Fruit fly (Drosophila melanogaster): Measurements from ENCODE around the gene CG9109.

- TF ChIP-seq CG10348 (GFP tag; IDR thresholded peaks at IDR 0.05) (no peak), rn (GFP tag; IDR thresholded peaks at IDR 0.05) (no peak), Snoo (tag; optimal IDR thresholded peaks at IDR 0.05) (no peak), CG13204 (GFP tag; optimal IDR thresholded peaks at IDR 0.05) (peak; percentile 87), D1 (tag; optimal IDR thresholded peaks at IDR 0.05) (no peak), CG8301 (tag; optimal IDR thresholded peaks at IDR 0.05) (no peak), CG4496 (GFP tag; IDR thresholded peaks at IDR 0.05) (no peak), CG34367 (tag; optimal IDR thresholded peaks at IDR 0.05) (no peak)
Measured at dm6 chr2L:5979957-5980861, 54.0 kb downstream of the CG9109 start.
